Worm (Caenorhabditis elegans) whole organism, L4 larva: ENCODE results near the gene T22C8.3.

ENCODE experiments used
- Y75B8A.6 ChIP-seq: fragments of 200-800 bp; sonication (Bioruptor generic); IDR thresholded peaks from 2 replicates; pipeline ENCODE4 v1.3.6; 2022; ENCODE audit warnings: missing genetic modification reagents, missing genetic modification characterization, missing compliant biosample characterization
- lin-15B ChIP-seq: fragments of 150-350 bp; sonication (generic microtip); optimal IDR thresholded peaks from 3 replicates; lab custom pipeline; 2014; ENCODE audit warnings: missing biosample characterization, missing genetic modification characterization
- nhr-102 ChIP-seq: sonication (generic microtip); optimal IDR thresholded peaks from 2 replicates; lab custom pipeline; 2016; ENCODE audit warnings: mild to moderate bottlenecking, missing genetic modification characterization, moderate library complexity, missing compliant biosample characterization

ce11 chrII:8593840-8594625, 27.8 kb downstream of the T22C8.3 start, which contains the start of gene aptf-3:
- TF ChIP-seq nhr-102 (tag; lab: Kevin White, UChicago) (no peak), Y75B8A.6 (GFP tag; lab: Robert Waterston, UW) (no peak), lin-15B (tag; lab: Kevin White, UChicago) (no peak)
